Fruit fly (Drosophila melanogaster) whole organism, embryonic: ENCODE results near the gene CG34149.

ENCODE experiments used
- CG14710 ChIP-seq: fragments of 200-800 bp; sonication (Bioruptor generic); optimal IDR thresholded peaks from 3 replicates; lab custom pipeline; 2019; ENCODE audit warnings: missing biosample characterization, mild to moderate bottlenecking, missing genetic modification characterization, moderate library complexity
- CG14860 ChIP-seq: fragments of 200-800 bp; sonication (Bioruptor generic); IDR thresholded peaks from 3 replicates; pipeline ENCODE4 v1.3.6; 2022; ENCODE audit warnings: missing biosample characterization, missing genetic modification characterization; ENCODE audit not compliant: partially characterized antibody
- CG1647 ChIP-seq: fragments of 200-800 bp; sonication (Bioruptor generic); optimal IDR thresholded peaks from 3 replicates; lab custom pipeline; 2016; ENCODE audit warnings: missing biosample characterization, missing genetic modification characterization
- CG17385 ChIP-seq: fragments of 200-800 bp; sonication (Bioruptor generic); optimal IDR thresholded peaks from 3 replicates; lab custom pipeline; 2018; ENCODE audit warnings: missing biosample characterization, mild to moderate bottlenecking, missing genetic modification characterization
- CG31365 ChIP-seq: fragments of 200-800 bp; sonication (Bioruptor generic); optimal IDR thresholded peaks from 2 replicates; lab custom pipeline; 2018; ENCODE audit warnings: missing biosample characterization, mild to moderate bottlenecking, missing genetic modification characterization
- CG4328 ChIP-seq: fragments of 200-800 bp; sonication (Bioruptor generic); optimal IDR thresholded peaks from 3 replicates; lab custom pipeline; 2017; ENCODE audit warnings: missing biosample characterization, missing genetic modification reagents, missing genetic modification characterization
- Hr39 ChIP-seq: fragments of >200 bp; optimal IDR thresholded peaks from 2 replicates; lab custom pipeline; 2017
- NfI ChIP-seq: fragments of 200-800 bp; sonication (Bioruptor generic); optimal IDR thresholded peaks from 3 replicates; lab custom pipeline; 2018; ENCODE audit warnings: missing biosample characterization, mild to moderate bottlenecking, missing genetic modification characterization, moderate library complexity
- Optix ChIP-seq: fragments of 200-800 bp; sonication (Bioruptor generic); IDR thresholded peaks from 3 replicates; pipeline ENCODE4 v1.3.6; 2022; ENCODE audit warnings: missing biosample characterization, missing genetic modification characterization
- az2 ChIP-seq: fragments of 200-800 bp; sonication (Bioruptor generic); optimal IDR thresholded peaks from 3 replicates; lab custom pipeline; 2016; ENCODE audit warnings: missing biosample characterization, missing genetic modification characterization
- bowl ChIP-seq: fragments of 200-800 bp; sonication (Bioruptor generic); IDR thresholded peaks from 2 replicates; pipeline ENCODE4 v1.3.6; 2022; ENCODE audit warnings: missing biosample characterization, missing genetic modification characterization
- ewg ChIP-seq: fragments of 200-800 bp; sonication (Bioruptor generic); optimal IDR thresholded peaks from 3 replicates; lab custom pipeline; 2017; ENCODE audit warnings: mild to moderate bottlenecking, missing biosample characterization, missing genetic modification reagents, missing genetic modification characterization
- usp ChIP-seq: fragments of >200 bp; optimal IDR thresholded peaks from 2 replicates; lab custom pipeline; 2017; ENCODE audit warnings: missing biosample characterization, missing genetic modification characterization

dm6 chr3R:22362218-22362907 lies 17.6 kb upstream of the CG34149 start, which contains the start of the genes JMJD6, CG7071 and Muted:
- TF ChIP-seq CG14710 (peak; percentile 94), CG14860 (GFP tag; lab: Robert Waterston, UW) (peak; percentile 58; the same call in 1 of the 3 replicates), Hr39 (lab: Kevin White, UChicago) (no peak), usp (GFP tag; lab: Kevin White, UChicago) (no peak), bowl (GFP tag; lab: Robert Waterston, UW) (peak; percentile 67; the same call in 1 of the 2 replicates), CG1647 (peak; percentile 91), Optix (GFP tag; lab: Robert Waterston, UW) (peak; percentile 88), CG31365 (tag; lab: Kevin White, UChicago) (peak; percentile 30), ewg (GFP tag; lab: Kevin White, UChicago) (peak; percentile 80), NfI (GFP tag; lab: Kevin White, UChicago) (peak; percentile 95), CG17385 (GFP tag; lab: Kevin White, UChicago) (peak; percentile 84), az2 (peak; percentile 94), CG4328 (peak; percentile 93)
